Fruit fly (Drosophila melanogaster) whole organism, pupa: Measurements from ENCODE around the gene mei-P26.
A peak's percentile ranks its signal among the peaks of the same experiment; 100 is the strongest.

Source experiments
- CG14655 ChIP-seq: fragments of 200-800 bp; sonication (Bioruptor generic); optimal IDR thresholded peaks from 3 replicates; lab custom pipeline; 2017; ENCODE audit warnings: mild to moderate bottlenecking, missing biosample characterization, missing genetic modification reagents, missing genetic modification characterization
- CG34367 ChIP-seq: fragments of 200-800 bp; sonication (Bioruptor generic); optimal IDR thresholded peaks from 2 replicates; lab custom pipeline; 2018; ENCODE audit warnings: missing biosample characterization, mild to moderate bottlenecking, missing genetic modification characterization
- CG9948 ChIP-seq: fragments of 200-800 bp; sonication (Bioruptor generic); optimal IDR thresholded peaks from 2 replicates; lab custom pipeline; 2018; ENCODE audit warnings: missing biosample characterization, mild to moderate bottlenecking, missing genetic modification characterization, moderate library complexity
- gl ChIP-seq: fragments of 200-800 bp; sonication (Bioruptor generic); optimal IDR thresholded peaks from 2 replicates; lab custom pipeline; 2018; ENCODE audit warnings: missing biosample characterization, mild to moderate bottlenecking, missing genetic modification characterization

DNA sequence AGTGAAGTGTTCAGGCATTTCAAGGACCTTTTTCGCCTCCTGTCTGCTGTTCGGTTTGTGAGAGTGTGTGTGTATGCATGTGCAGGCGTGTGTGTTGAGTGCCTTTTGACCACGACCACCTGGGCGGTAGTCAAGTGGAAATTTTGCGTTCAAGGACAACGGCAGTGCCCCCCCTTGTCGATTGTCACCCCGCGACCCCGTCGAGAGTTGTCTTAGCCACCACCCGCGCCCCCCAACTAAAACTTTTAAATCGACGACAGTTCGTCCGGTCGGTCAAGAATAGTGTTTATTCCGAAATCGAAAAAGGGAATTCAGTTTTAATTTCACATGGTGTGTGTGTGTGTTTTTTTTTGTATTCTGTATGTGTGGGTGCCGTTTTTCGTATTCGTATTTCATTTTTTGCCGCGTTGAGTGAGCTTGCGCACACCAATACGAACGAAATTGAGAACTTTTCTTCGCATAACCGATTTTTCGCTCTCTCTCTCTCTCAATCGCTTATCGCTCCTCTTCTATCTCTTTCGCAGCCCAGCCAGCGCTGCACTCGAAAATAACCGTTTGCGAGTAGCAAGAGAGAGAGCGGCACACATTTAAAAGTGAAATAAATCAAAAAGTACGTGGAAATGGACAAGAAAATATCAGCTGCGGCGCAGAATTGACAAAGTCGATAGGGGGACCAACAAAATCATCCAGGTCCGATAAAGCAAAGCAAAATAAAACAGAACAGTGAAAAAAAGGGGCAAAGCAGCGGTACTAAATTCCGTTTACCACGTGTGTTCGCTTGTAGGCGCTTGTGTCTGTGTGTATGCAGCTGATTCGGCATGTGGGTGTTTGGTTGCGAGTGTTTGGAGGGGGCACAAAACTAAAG lies 822 bp downstream of the mei-P26 start:
- TF ChIP-seq CG9948 (no peak), CG34367 (tag; lab: Kevin White, UChicago) (peak; percentile 48), CG14655 (no peak), gl (tag; lab: Kevin White, UChicago) (peak; percentile 25)
